Worm (Caenorhabditis elegans) whole organism, L2 larva: Measurements from ENCODE around the gene F31F4.17.

Experiments used
- C34F6.9 ChIP-seq: fragments of 150-350 bp; optimal IDR thresholded peaks from 2 replicates; lab custom pipeline; 2014; ENCODE audit warnings: missing biosample characterization, missing genetic modification characterization
- F13H6.1 ChIP-seq: sonication (generic microtip); optimal IDR thresholded peaks from 2 replicates; lab custom pipeline; 2016; ENCODE audit warnings: missing genetic modification characterization, missing compliant biosample characterization
- R02D3.7 ChIP-seq: fragments of 150-350 bp; optimal IDR thresholded peaks from 2 replicates; lab custom pipeline; 2014; ENCODE audit warnings: missing biosample characterization, missing genetic modification characterization
- Y55F3AM.14 ChIP-seq: fragments of 200-800 bp; sonication (Bioruptor generic); optimal IDR thresholded peaks from 2 replicates; lab custom pipeline; 2018; ENCODE audit warnings: mild to moderate bottlenecking, missing genetic modification characterization, missing compliant biosample characterization
- ZK546.5 ChIP-seq: sonication (generic microtip); optimal IDR thresholded peaks from 2 replicates; lab custom pipeline; 2017; ENCODE audit warnings: missing biosample characterization, missing genetic modification characterization
- ama-1 ChIP-seq: fragments of 150-350 bp; optimal IDR thresholded peaks from 2 replicates; lab custom pipeline; 2018; ENCODE audit warnings: inconsistent platforms
- crh-2 ChIP-seq: sonication (generic microtip); optimal IDR thresholded peaks from 2 replicates; lab custom pipeline; 2017; ENCODE audit warnings: missing biosample characterization, missing genetic modification characterization
- dmd-4 ChIP-seq: sonication (generic microtip); optimal IDR thresholded peaks from 2 replicates; lab custom pipeline; 2017; ENCODE audit warnings: missing biosample characterization, missing genetic modification characterization
- egl-27 ChIP-seq: sonication (generic microtip); optimal IDR thresholded peaks from 3 replicates; lab custom pipeline; 2017; ENCODE audit warnings: missing biosample characterization, missing genetic modification reagents, missing genetic modification characterization
- fos-1 ChIP-seq: fragments of 150-350 bp; optimal IDR thresholded peaks from 2 replicates; lab custom pipeline; 2014; ENCODE audit warnings: missing biosample characterization, missing genetic modification characterization
- gmeb-1 ChIP-seq: fragments of 150-350 bp; optimal IDR thresholded peaks from 2 replicates; lab custom pipeline; 2014; ENCODE audit warnings: missing biosample characterization, missing genetic modification characterization
- lin-11 ChIP-seq: fragments of 150-350 bp; sonication (generic microtip); optimal IDR thresholded peaks from 2 replicates; lab custom pipeline; 2014; ENCODE audit warnings: missing biosample characterization, missing genetic modification characterization, inconsistent platforms, mixed read lengths
- lin-13 ChIP-seq: fragments of 150-350 bp; optimal IDR thresholded peaks from 2 replicates; lab custom pipeline; 2014; ENCODE audit warnings: missing biosample characterization, missing genetic modification reagents, missing genetic modification characterization
- lsy-2 ChIP-seq, 2 experiments: fragments of 150-350 bp in 1 of 2; sonication (generic microtip) in 1 of 2; optimal IDR thresholded peaks; 2 replicates each; lab custom pipeline; 2014 to 2017; ENCODE audit warnings: missing biosample characterization in 2 of 2, missing genetic modification characterization in 2 of 2
- mab-5 ChIP-seq: fragments of 150-350 bp; optimal IDR thresholded peaks from 2 replicates; lab custom pipeline; 2014; ENCODE audit warnings: missing biosample characterization, missing genetic modification characterization
- mbf-1 ChIP-seq: sonication (generic microtip); optimal IDR thresholded peaks from 2 replicates; lab custom pipeline; 2017; ENCODE audit warnings: missing biosample characterization, missing genetic modification characterization
- mdl-1 ChIP-seq, 2 experiments: fragments of 150-350 bp in 1 of 2; sonication (generic microtip) in 1 of 2; optimal IDR thresholded peaks; 2 replicates each; lab custom pipeline; 2017; ENCODE audit warnings: missing biosample characterization in 2 of 2, missing genetic modification characterization in 2 of 2
- nhr-10 ChIP-seq: sonication (generic microtip); optimal IDR thresholded peaks from 2 replicates; lab custom pipeline; 2017; ENCODE audit warnings: missing biosample characterization, missing genetic modification characterization
- nhr-12 ChIP-seq: fragments of 150-350 bp; optimal IDR thresholded peaks from 2 replicates; lab custom pipeline; 2014; ENCODE audit warnings: missing biosample characterization, missing genetic modification characterization
- nhr-129 ChIP-seq: fragments of 150-350 bp; optimal IDR thresholded peaks from 2 replicates; lab custom pipeline; 2014; ENCODE audit warnings: missing biosample characterization, missing genetic modification characterization
- nhr-21 ChIP-seq: fragments of 150-350 bp; optimal IDR thresholded peaks from 2 replicates; lab custom pipeline; 2014; ENCODE audit warnings: missing biosample characterization, missing genetic modification characterization
- nhr-23 ChIP-seq: fragments of 150-350 bp; optimal IDR thresholded peaks from 2 replicates; lab custom pipeline; 2014; ENCODE audit warnings: missing biosample characterization, missing genetic modification reagents, missing genetic modification characterization
- nhr-237 ChIP-seq: fragments of 150-350 bp; optimal IDR thresholded peaks from 2 replicates; lab custom pipeline; 2014; ENCODE audit warnings: missing biosample characterization, missing genetic modification characterization
- nhr-25 ChIP-seq: fragments of 150-350 bp; sonication (generic microtip); optimal IDR thresholded peaks from 3 replicates; lab custom pipeline; 2014; ENCODE audit warnings: missing biosample characterization, missing genetic modification characterization
- nhr-77 ChIP-seq: fragments of 150-350 bp; optimal IDR thresholded peaks from 2 replicates; lab custom pipeline; 2014; ENCODE audit warnings: missing biosample characterization, missing genetic modification characterization
- peb-1 ChIP-seq: fragments of 150-350 bp; optimal IDR thresholded peaks from 2 replicates; lab custom pipeline; 2014; ENCODE audit warnings: missing biosample characterization, missing genetic modification characterization
- sem-4 ChIP-seq: fragments of 150-350 bp; optimal IDR thresholded peaks from 2 replicates; lab custom pipeline; 2014; ENCODE audit warnings: missing biosample characterization, missing genetic modification reagents, missing genetic modification characterization
- skn-1 ChIP-seq: sonication (generic microtip); optimal IDR thresholded peaks from 2 replicates; lab custom pipeline; 2017; ENCODE audit warnings: missing biosample characterization, missing genetic modification characterization
- sma-3 ChIP-seq: sonication (generic microtip); optimal IDR thresholded peaks from 2 replicates; lab custom pipeline; 2016; ENCODE audit warnings: missing genetic modification reagents, missing genetic modification characterization, missing compliant biosample characterization
- sma-9 ChIP-seq, 2 experiments: fragments of 150-350 bp in 1 of 2; sonication (generic microtip) in 1 of 2; optimal IDR thresholded peaks; 2 replicates each; lab custom pipeline; 2014 to 2016; ENCODE audit warnings: missing genetic modification characterization in 2 of 2, mild to moderate bottlenecking in 1 of 2, missing biosample characterization in 1 of 2, missing compliant biosample characterization in 1 of 2, missing genetic modification reagents in 1 of 2, moderate library complexity in 1 of 2
- snpc-4 ChIP-seq: fragments of 150-350 bp; optimal IDR thresholded peaks from 2 replicates; lab custom pipeline; 2014; ENCODE audit warnings: missing biosample characterization, missing genetic modification characterization
- unc-55 ChIP-seq: fragments of 150-350 bp; sonication (generic microtip); optimal IDR thresholded peaks from 3 replicates; lab custom pipeline; 2014; ENCODE audit warnings: missing biosample characterization, missing genetic modification reagents, missing genetic modification characterization
- unc-62 ChIP-seq: fragments of 150-350 bp; optimal IDR thresholded peaks from 2 replicates; lab custom pipeline; 2014; ENCODE audit warnings: missing biosample characterization, missing genetic modification reagents, missing genetic modification characterization
- zag-1 ChIP-seq: fragments of 150-350 bp; optimal IDR thresholded peaks from 2 replicates; lab custom pipeline; 2014; ENCODE audit warnings: missing biosample characterization, missing genetic modification characterization
- ztf-11 ChIP-seq: sonication (generic microtip); optimal IDR thresholded peaks from 2 replicates; lab custom pipeline; 2017; ENCODE audit warnings: missing biosample characterization, missing genetic modification characterization
- ztf-4 ChIP-seq: fragments of 150-350 bp; optimal IDR thresholded peaks from 2 replicates; lab custom pipeline; 2014; ENCODE audit warnings: missing biosample characterization, missing genetic modification characterization

F31F4.17 gene

DNA sequence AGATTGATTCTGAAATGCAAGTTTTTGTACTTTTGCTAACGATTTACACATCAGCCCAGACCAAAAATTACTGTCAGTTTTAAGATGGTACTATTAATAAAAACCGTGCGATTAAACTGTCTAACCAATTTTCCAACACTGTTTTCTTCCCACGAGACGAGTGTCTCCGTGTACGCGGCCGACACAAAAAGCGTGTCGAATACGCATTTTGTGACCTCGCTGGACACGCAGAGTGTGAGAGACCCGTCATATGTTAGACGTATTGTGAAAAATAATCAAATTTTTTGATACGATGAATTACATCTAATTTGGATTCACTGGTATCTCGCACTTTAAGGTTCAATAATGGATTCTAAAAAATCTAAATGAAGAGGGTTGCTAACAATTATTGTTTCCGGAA lies 24.5 kb downstream of the F31F4.17 start:
- TF ChIP-seq nhr-77 (tag; lab: Kevin White, UChicago) (no peak), peb-1 (no peak), fos-1 (tag; lab: Kevin White, UChicago) (peak; percentile 44), gmeb-1 (tag; lab: Kevin White, UChicago) (peak; percentile 31), F13H6.1 (no peak), nhr-23 (no peak), nhr-12 (tag; lab: Kevin White, UChicago) (no peak), crh-2 (tag; lab: Kevin White, UChicago) (peak; percentile 47), nhr-10 (tag; lab: Kevin White, UChicago) (no peak), lin-11 (no peak), C34F6.9 (tag; lab: Kevin White, UChicago) (peak; percentile 4), snpc-4 (peak; percentile 74), ama-1 (no peak), nhr-21 (tag; lab: Kevin White, UChicago) (no peak), nhr-129 (tag; lab: Kevin White, UChicago) (peak; percentile 21), ZK546.5 (no peak), R02D3.7 (tag; lab: Kevin White, UChicago) (no peak), unc-55 (no peak), mbf-1 (tag; lab: Kevin White, UChicago) (no peak), skn-1 (no peak), nhr-25 (tag; lab: Kevin White, UChicago) (peak; percentile 25), sma-9 (GFP tag; optimal IDR thresholded peaks at IDR 0.05; lab: Kevin White, UChicago) (peak; percentile 9), sma-9 (tag; optimal IDR thresholded peaks at IDR 0.05; lab: Kevin White, UChicago) (no peak), egl-27 (tag; lab: Kevin White, UChicago) (no peak), unc-62 (GFP tag; lab: Kevin White, UChicago) (no peak), sem-4 (tag; lab: Kevin White, UChicago) (no peak), ztf-4 (tag; lab: Kevin White, UChicago) (no peak)

DNA sequence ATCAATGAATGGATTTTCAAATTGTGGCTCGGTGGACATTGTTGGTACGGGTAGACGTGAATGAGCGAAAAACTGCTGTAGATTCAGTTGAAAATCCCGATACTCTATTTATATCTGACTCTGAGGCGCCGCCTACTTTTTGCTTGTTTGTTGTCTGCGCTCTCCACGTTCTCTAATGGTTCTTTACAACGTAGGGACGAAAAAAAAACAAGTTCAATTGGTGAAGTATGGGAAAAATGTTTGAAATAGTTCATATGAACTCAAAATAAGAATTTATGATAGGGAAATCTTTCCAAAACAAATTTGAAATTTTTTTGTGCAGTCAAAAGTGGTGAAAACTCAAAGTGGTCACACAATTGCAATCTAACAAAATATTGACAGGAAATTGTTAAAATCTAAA lies 25.3 kb downstream of the F31F4.17 start, which contains the start of gene F48G7.10:
Gene F48G7.10 (minus strand): TSS at position 101 of the 400 bp plus-strand sequence.
- no peak for TF ChIP-seq fos-1 (tag; lab: Kevin White, UChicago)
- no peak for TF ChIP-seq C34F6.9 (tag; lab: Kevin White, UChicago)
- TF ChIP-seq sma-3 (GFP tag; lab: Kevin White, UChicago): no peak
- TF ChIP-seq egl-27 (tag; lab: Kevin White, UChicago): no peak

DNA sequence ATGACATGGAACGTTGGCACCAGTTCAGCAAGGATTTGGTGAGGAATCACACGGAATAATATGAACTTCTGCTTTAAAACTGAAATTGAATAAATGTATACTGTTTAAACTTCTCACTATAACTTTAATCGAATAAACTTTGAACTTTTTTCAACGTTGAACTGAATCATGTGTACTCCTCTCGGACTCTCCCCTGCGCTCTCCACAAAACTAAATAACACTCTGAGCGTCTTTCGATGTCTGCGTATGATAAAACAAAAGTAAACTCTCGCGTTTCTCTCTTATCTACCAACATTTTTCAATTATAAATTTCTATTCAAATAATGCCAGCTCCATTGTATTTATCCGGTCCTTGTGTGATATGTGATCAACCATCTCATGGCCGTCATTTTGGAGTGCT lies 28.3 kb downstream of the F31F4.17 start:
- TF ChIP-seq unc-55: peak; percentile 48
- no peak for TF ChIP-seq F13H6.1
- TF ChIP-seq C34F6.9 (tag; lab: Kevin White, UChicago): peak; percentile 13
- TF ChIP-seq sma-9 (GFP tag; optimal IDR thresholded peaks at IDR 0.05; lab: Kevin White, UChicago): peak; percentile 24
- no peak for TF ChIP-seq sma-9 (tag; optimal IDR thresholded peaks at IDR 0.05; lab: Kevin White, UChicago)
- TF ChIP-seq nhr-129 (tag; lab: Kevin White, UChicago): peak; percentile 15
- no peak for TF ChIP-seq nhr-23

DNA sequence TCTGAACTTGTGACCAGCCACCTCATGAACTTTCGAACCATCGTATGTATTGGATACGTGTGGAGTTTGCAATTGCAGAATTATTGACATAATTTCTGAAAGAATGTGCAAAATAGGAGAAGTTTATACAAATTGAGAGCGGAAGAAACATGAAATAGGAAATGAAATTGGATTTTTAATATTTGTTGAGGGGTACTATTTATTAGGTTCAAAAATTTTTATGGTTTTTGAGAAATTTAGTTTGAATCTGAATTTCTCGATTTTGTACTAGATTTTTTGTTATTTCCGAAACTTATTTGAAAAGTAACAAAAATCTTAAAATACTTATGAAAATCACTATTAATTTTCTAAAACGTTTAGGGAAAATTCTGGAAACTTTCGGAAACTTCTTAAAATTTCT lies 31.6 kb downstream of the F31F4.17 start, which contains the start of gene F48G7.9:
Gene F48G7.9 (minus strand): TSS at position 101 of the 400 bp plus-strand sequence.
- no peak for TF ChIP-seq nhr-237 (tag; lab: Kevin White, UChicago)
- TF ChIP-seq mdl-1 (tag; optimal IDR thresholded peaks at IDR 0.05; lab: Kevin White, UChicago): no peak
- TF ChIP-seq zag-1 (tag; lab: Kevin White, UChicago): no peak
- no peak for TF ChIP-seq mbf-1 (tag; lab: Kevin White, UChicago)
- no peak for TF ChIP-seq lsy-2 (tag; optimal IDR thresholded peaks at IDR 0.05; lab: Kevin White, UChicago)
- TF ChIP-seq Y55F3AM.14 (GFP tag; lab: Kevin White, UChicago): no peak
- TF ChIP-seq nhr-77 (tag; lab: Kevin White, UChicago): no peak
- TF ChIP-seq lin-13 (GFP tag; lab: Kevin White, UChicago): no peak
- TF ChIP-seq mab-5: no peak
- no peak for TF ChIP-seq peb-1
- TF ChIP-seq ztf-11 (tag; lab: Kevin White, UChicago): no peak
- TF ChIP-seq nhr-21 (tag; lab: Kevin White, UChicago): no peak
- no peak for TF ChIP-seq egl-27 (tag; lab: Kevin White, UChicago)
- TF ChIP-seq crh-2 (tag; lab: Kevin White, UChicago): no peak
- no peak for TF ChIP-seq dmd-4 (tag; lab: Kevin White, UChicago)
- no peak for TF ChIP-seq R02D3.7 (tag; lab: Kevin White, UChicago)
- no peak for TF ChIP-seq skn-1
